Worm (Caenorhabditis elegans) whole organism, L3 larva: ENCODE measurements around the gene F55G11.7.

Experiments used
- R02D3.7 ChIP-seq: fragments of 150-350 bp; optimal IDR thresholded peaks from 2 replicates; lab custom pipeline; 2014; ENCODE audit warnings: missing biosample characterization, missing genetic modification characterization
- ceh-82 ChIP-seq: fragments of 150-350 bp; optimal IDR thresholded peaks from 2 replicates; lab custom pipeline; 2014; ENCODE audit warnings: missing biosample characterization, missing genetic modification characterization
- elt-1 ChIP-seq: fragments of 150-350 bp; optimal IDR thresholded peaks from 2 replicates; lab custom pipeline; 2014; ENCODE audit warnings: missing biosample characterization, missing genetic modification characterization
- mdl-1 ChIP-seq: fragments of 150-350 bp; optimal IDR thresholded peaks from 2 replicates; lab custom pipeline; 2014; ENCODE audit warnings: missing biosample characterization, missing genetic modification characterization
- nhr-28 ChIP-seq: fragments of 150-350 bp; optimal IDR thresholded peaks from 2 replicates; lab custom pipeline; 2014; ENCODE audit warnings: missing biosample characterization, missing genetic modification characterization
- sea-2 ChIP-seq: fragments of 150-350 bp; sonication (generic microtip); optimal IDR thresholded peaks from 4 replicates; lab custom pipeline; 2014; ENCODE audit warnings: missing biosample characterization, missing genetic modification reagents, missing genetic modification characterization
- snpc-4 ChIP-seq: fragments of 150-350 bp; optimal IDR thresholded peaks from 2 replicates; lab custom pipeline; 2014; ENCODE audit warnings: missing biosample characterization, missing genetic modification characterization

DNA sequence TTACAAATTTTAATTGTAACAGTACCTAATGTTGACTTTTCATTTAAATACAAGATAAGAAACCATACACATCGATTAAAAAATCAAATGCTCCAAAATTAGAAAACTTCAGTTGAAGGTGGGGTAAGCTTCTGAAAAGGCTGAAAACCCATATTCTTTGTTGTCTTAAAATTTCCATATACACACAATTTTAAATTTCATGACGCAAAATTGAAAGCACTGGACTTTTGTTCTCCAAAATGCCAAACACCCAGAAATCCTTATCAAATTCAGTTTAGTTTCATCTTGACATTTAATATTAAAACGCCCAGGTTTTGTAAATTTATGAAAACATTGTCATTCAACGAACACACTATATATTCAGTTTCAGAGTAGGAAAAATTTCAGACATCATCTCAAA is at the start of gene F55G11.7:
- no peak for TF ChIP-seq snpc-4 (tag; lab: Kevin White, UChicago)
- TF ChIP-seq nhr-28 (tag; lab: Kevin White, UChicago), result no peak
- TF ChIP-seq ceh-82 (tag; lab: Kevin White, UChicago), result no peak
- TF ChIP-seq R02D3.7 (tag; lab: Kevin White, UChicago), result no peak
- TF ChIP-seq sea-2, result no peak
- no peak for TF ChIP-seq mdl-1 (tag; lab: Kevin White, UChicago)
- TF ChIP-seq elt-1 (tag; lab: Kevin White, UChicago), result no peak
